Fruit fly (Drosophila melanogaster) whole organism, adult: ENCODE data around the gene Rpn5.

Source experiments
- CG14711 ChIP-seq: fragments of 200-800 bp; sonication (Bioruptor generic); optimal IDR thresholded peaks from 2 replicates; lab custom pipeline; 2018; ENCODE audit warnings: missing biosample characterization, mild to moderate bottlenecking, missing genetic modification characterization, moderate library complexity
- CG5204 ChIP-seq: fragments of 200-800 bp; sonication (Bioruptor generic); optimal IDR thresholded peaks from 2 replicates; lab custom pipeline; 2016; ENCODE audit warnings: missing biosample characterization, missing genetic modification characterization
- CG7045 ChIP-seq: fragments of 200-800 bp; sonication (Bioruptor generic); optimal IDR thresholded peaks from 2 replicates; lab custom pipeline; 2017; ENCODE audit warnings: missing biosample characterization, mild to moderate bottlenecking, missing genetic modification characterization
- cic ChIP-seq: fragments of 200-800 bp; sonication (Bioruptor generic); optimal IDR thresholded peaks from 2 replicates; lab custom pipeline; 2017; ENCODE audit warnings: missing biosample characterization, mild to moderate bottlenecking, missing genetic modification characterization, moderate library complexity
- kay ChIP-seq: fragments of 200-800 bp; sonication (Bioruptor generic); peaks from one replicate; lab custom pipeline; 2016; ENCODE audit warnings: missing biosample characterization, missing genetic modification characterization, borderline replicate concordance
- tj ChIP-seq: fragments of 200-800 bp; sonication (Bioruptor generic); optimal IDR thresholded peaks from 3 replicates; lab custom pipeline; 2017; ENCODE audit warnings: missing biosample characterization, mild to moderate bottlenecking, missing genetic modification characterization, moderate library complexity

dm6 chr3R:5797709-5798108, 8.4 kb downstream of the Rpn5 start:
- TF ChIP-seq cic (GFP tag; lab: Kevin White, UChicago), result no peak
- TF ChIP-seq tj (GFP tag; lab: Kevin White, UChicago), result no peak
- TF ChIP-seq kay (GFP tag; lab: Kevin White, UChicago), result no peak
- no peak for TF ChIP-seq CG7045 (GFP tag; lab: Kevin White, UChicago)
- TF ChIP-seq CG14711 (tag; lab: Kevin White, UChicago), result no peak
- no peak for TF ChIP-seq CG5204 (GFP tag; lab: Kevin White, UChicago)
